Worm (Caenorhabditis elegans): Measurements from ENCODE around the gene delm-1.

DNA sequence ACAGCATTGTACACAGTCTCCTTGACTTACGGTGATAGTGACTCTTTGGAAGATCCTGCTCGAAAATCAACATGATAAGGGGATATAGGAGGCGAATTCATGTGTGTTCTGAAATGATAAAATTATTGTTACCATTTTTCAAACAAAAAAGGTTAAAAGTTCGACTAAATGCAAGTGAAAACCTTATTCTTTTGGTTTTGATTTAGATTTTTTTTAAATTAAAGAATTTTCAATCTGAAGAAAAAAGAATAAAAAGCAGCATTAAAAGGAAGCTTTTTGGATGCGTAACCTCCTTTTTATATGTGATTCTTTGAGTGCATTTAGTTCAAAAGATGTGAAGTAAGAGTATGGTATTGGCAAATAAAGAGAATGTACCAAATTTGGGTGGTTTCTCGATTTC is at the start of gene delm-1:
- no peak for TF ChIP-seq snpc-4 (tag; optimal IDR thresholded peaks at IDR 0.05)
- TF ChIP-seq F49E8.2 (tag; optimal IDR thresholded peaks at IDR 0.05; ENCODE audit: borderline replicate concordance), result no peak
- TF ChIP-seq nhr-10 (tag; optimal IDR thresholded peaks at IDR 0.05), result no peak
- no peak for TF ChIP-seq dmd-9 (GFP tag; IDR thresholded peaks at IDR 0.05)
- no peak for TF ChIP-seq R02D3.7 (tag; optimal IDR thresholded peaks at IDR 0.05)
- TF ChIP-seq skn-1 (tag; optimal IDR thresholded peaks at IDR 0.05), result no peak
- no peak for TF ChIP-seq mep-1 (tag; optimal IDR thresholded peaks at IDR 0.05)

All from whole organism, L4 larva.